Fruit fly (Drosophila melanogaster) whole organism, prepupa: ENCODE measurements around the gene CG9205.

Experiments
- CG11294 ChIP-seq: fragments of 200-800 bp; sonication (Bioruptor generic); IDR thresholded peaks from 2 replicates; pipeline ENCODE4 v1.3.6; 2022; ENCODE audit warnings: missing biosample characterization, missing genetic modification characterization
- CG15336 ChIP-seq: fragments of 200-800 bp; sonication (Bioruptor generic); IDR thresholded peaks from 2 replicates; pipeline ENCODE4 v1.3.6; 2022; ENCODE audit warnings: missing biosample characterization, missing genetic modification characterization
- CG32006 ChIP-seq: fragments of 200-800 bp; sonication (Bioruptor generic); optimal IDR thresholded peaks from 3 replicates; lab custom pipeline; 2017; ENCODE audit warnings: missing biosample characterization, mild to moderate bottlenecking, missing genetic modification characterization
- Sox15 ChIP-seq: fragments of 200-800 bp; sonication (Bioruptor generic); optimal IDR thresholded peaks from 3 replicates; lab custom pipeline; 2016; ENCODE audit warnings: missing biosample characterization, missing genetic modification characterization
- achi ChIP-seq: fragments of 200-800 bp; sonication (Bioruptor generic); optimal IDR thresholded peaks from 3 replicates; lab custom pipeline; 2016; ENCODE audit warnings: missing biosample characterization, missing genetic modification characterization
- cyc ChIP-seq: fragments of 200-800 bp; sonication (Bioruptor generic); optimal IDR thresholded peaks from 3 replicates; lab custom pipeline; 2016; ENCODE audit warnings: missing biosample characterization, missing genetic modification characterization
- esn ChIP-seq: fragments of 200-800 bp; sonication (Bioruptor generic); optimal IDR thresholded peaks from 2 replicates; lab custom pipeline; 2016; ENCODE audit warnings: missing biosample characterization, mild to moderate bottlenecking, missing genetic modification characterization, moderate library complexity
- fd85E ChIP-seq: fragments of 200-800 bp; sonication (Bioruptor generic); optimal IDR thresholded peaks from 3 replicates; lab custom pipeline; 2016; ENCODE audit warnings: missing biosample characterization, missing genetic modification characterization
- fkh ChIP-seq: fragments of 200-800 bp; sonication (Bioruptor generic); optimal IDR thresholded peaks from 3 replicates; lab custom pipeline; 2017; ENCODE audit warnings: missing biosample characterization, mild to moderate bottlenecking, missing genetic modification characterization, moderate library complexity
- spab ChIP-seq: fragments of 200-800 bp; sonication (Bioruptor generic); optimal IDR thresholded peaks from 2 replicates; lab custom pipeline; 2017; ENCODE audit warnings: missing biosample characterization, mild to moderate bottlenecking, missing genetic modification characterization, missing genetic modification reagents
- topi ChIP-seq: fragments of 200-800 bp; sonication (Bioruptor generic); optimal IDR thresholded peaks from 3 replicates; lab custom pipeline; 2016; ENCODE audit warnings: missing biosample characterization, missing genetic modification characterization

DNA sequence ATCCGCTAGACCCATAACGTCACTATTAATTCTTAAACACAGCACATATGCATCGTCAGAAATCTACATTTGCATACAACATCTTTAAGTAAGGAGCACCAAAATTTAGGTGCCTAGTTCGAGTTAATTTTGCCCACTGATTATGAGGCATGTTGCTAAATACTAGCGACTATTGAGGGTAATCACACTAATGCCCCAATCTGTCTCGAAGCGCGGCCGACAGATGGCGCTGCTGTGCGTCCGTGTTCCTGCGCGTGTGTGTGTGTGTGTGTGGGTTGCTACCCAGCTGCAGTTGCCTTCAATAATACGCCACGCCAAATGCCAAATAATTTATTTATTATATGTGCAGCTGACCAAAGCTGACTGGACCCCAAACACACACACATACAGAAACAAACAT is 6.9 kb downstream of the CG9205 start:
- TF ChIP-seq fd85E (GFP tag; lab: Kevin White, UChicago), result no peak
- no peak for TF ChIP-seq esn (GFP tag; lab: Kevin White, UChicago)
- TF ChIP-seq CG32006 (GFP tag; lab: Kevin White, UChicago), result no peak
- TF ChIP-seq CG15336 (GFP tag; lab: Robert Waterston, UW), result no peak
- TF ChIP-seq achi (GFP tag; lab: Kevin White, UChicago), result no peak
- no peak for TF ChIP-seq CG11294 (GFP tag; lab: Robert Waterston, UW)
- TF ChIP-seq spab (GFP tag; lab: Kevin White, UChicago), result no peak
- no peak for TF ChIP-seq Sox15 (GFP tag; lab: Kevin White, UChicago)
- no peak for TF ChIP-seq fkh (GFP tag; lab: Kevin White, UChicago)
- no peak for TF ChIP-seq cyc (GFP tag; lab: Kevin White, UChicago)
- TF ChIP-seq topi (GFP tag; lab: Kevin White, UChicago), result no peak
